Worm (Caenorhabditis elegans): ENCODE data around the gene oig-3.

Gene oig-3

DNA sequence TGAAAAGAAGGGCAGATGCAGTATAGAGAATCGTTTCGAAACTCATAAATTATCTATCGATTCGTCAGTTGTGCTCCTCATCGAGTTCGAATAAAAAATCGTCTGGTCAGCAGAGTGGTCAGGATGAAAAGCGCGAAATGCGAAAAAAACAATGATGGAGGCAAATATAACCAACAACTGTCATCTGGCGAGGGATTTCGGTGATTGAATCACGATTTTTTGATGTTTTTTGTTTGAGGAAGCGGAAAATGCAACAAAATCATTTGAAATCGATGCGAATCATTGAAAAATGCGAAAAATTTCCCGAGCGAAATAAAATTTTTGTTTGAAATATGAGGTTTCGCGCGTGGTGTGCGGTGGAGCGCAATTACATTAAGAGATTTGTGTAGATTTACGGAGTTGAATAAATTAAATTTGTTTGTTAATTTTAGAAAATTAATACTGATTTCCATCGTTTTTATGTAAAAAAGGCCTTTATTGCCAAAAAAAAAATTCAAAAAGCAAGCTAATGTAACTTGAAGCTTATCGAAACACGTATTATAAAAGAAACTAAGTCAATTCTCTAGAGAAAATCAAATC is 4.8 kb downstream of the oig-3 start, which contains the start of gene unc-61:
Gene unc-61, minus strand, starts transcription at position 51 of the 579 bp plus-strand sequence.
- TF ChIP-seq mep-1 (tag; optimal IDR thresholded peaks at IDR 0.05) (peak; percentile 1), lin-32 (GFP tag; optimal IDR thresholded peaks at IDR 0.05) (no peak), ces-1 (GFP tag; optimal IDR thresholded peaks at IDR 0.05) (peak; percentile 89), tbx-8 (GFP tag; optimal IDR thresholded peaks at IDR 0.05) (no peak), elt-3 (tag; optimal IDR thresholded peaks at IDR 0.05) (no peak), bed-3 (GFP tag; optimal IDR thresholded peaks at IDR 0.05) (no peak), nhr-2 (tag; optimal IDR thresholded peaks at IDR 0.05) (no peak), nhr-28 (tag; optimal IDR thresholded peaks at IDR 0.05) (no peak), mab-5 (tag; optimal IDR thresholded peaks at IDR 0.05) (no peak), lsy-2 (tag; optimal IDR thresholded peaks at IDR 0.05) (no peak)

ce11 chrV:14736851-14737250 is 7.4 kb downstream of the oig-3 start, which contains the start of gene Y50E8A.5:
Y50E8A.5 (minus strand) TSS chrV:14736951.
- no peak for TF ChIP-seq elt-3 (tag; optimal IDR thresholded peaks at IDR 0.05)
- TF ChIP-seq hlh-1 (tag; optimal IDR thresholded peaks at IDR 0.05) = no peak
- TF ChIP-seq mep-1 (tag; optimal IDR thresholded peaks at IDR 0.05) = no peak
- TF ChIP-seq cnd-1 (tag; optimal IDR thresholded peaks at IDR 0.05) = no peak
- TF ChIP-seq sptf-1 (tag; optimal IDR thresholded peaks at IDR 0.05) = no peak
- TF ChIP-seq unc-120 (tag; optimal IDR thresholded peaks at IDR 0.05; ENCODE audit: poor library complexity, severe bottlenecking) = no peak
- no peak for TF ChIP-seq flh-1 (GFP tag; optimal IDR thresholded peaks at IDR 0.05)
- no peak for TF ChIP-seq tbx-8 (GFP tag; optimal IDR thresholded peaks at IDR 0.05)
- TF ChIP-seq bed-3 (GFP tag; optimal IDR thresholded peaks at IDR 0.05) = no peak
- TF ChIP-seq ztf-11 (tag; optimal IDR thresholded peaks at IDR 0.05) = no peak
- TF ChIP-seq nhr-2 (tag; optimal IDR thresholded peaks at IDR 0.05) = no peak
- TF ChIP-seq ceh-39 (tag; optimal IDR thresholded peaks at IDR 0.05) = no peak
- no peak for TF ChIP-seq elt-1 (tag; optimal IDR thresholded peaks at IDR 0.05; ENCODE audit: borderline replicate concordance, insufficient read depth)
- no peak for TF ChIP-seq unc-62 (GFP tag; optimal IDR thresholded peaks at IDR 0.05)
- no peak for TF ChIP-seq mab-5 (tag; optimal IDR thresholded peaks at IDR 0.05)
- no peak for TF ChIP-seq nhr-76 (tag; optimal IDR thresholded peaks at IDR 0.05)
- no peak for TF ChIP-seq ham-2 (GFP tag; optimal IDR thresholded peaks at IDR 0.05)
- no peak for TF ChIP-seq snpc-4 (tag; optimal IDR thresholded peaks at IDR 0.05)
- no peak for TF ChIP-seq unc-39 (tag; optimal IDR thresholded peaks at IDR 0.05)
- no peak for TF ChIP-seq nhr-28 (tag; optimal IDR thresholded peaks at IDR 0.05)

- no peak for TF ChIP-seq flh-1 (GFP tag; optimal IDR thresholded peaks at IDR 0.05)
- no peak for TF ChIP-seq nhr-237 (tag; optimal IDR thresholded peaks at IDR 0.05)
- no peak for TF ChIP-seq nhr-76 (tag; optimal IDR thresholded peaks at IDR 0.05)
- TF ChIP-seq mep-1 (tag; optimal IDR thresholded peaks at IDR 0.05) = no peak
- no peak for TF ChIP-seq sptf-1 (tag; optimal IDR thresholded peaks at IDR 0.05)
- TF ChIP-seq drap-1 (GFP tag; optimal IDR thresholded peaks at IDR 0.05) = no peak
- no peak for TF ChIP-seq unc-120 (tag; optimal IDR thresholded peaks at IDR 0.05; ENCODE audit: poor library complexity, severe bottlenecking)
- no peak for TF ChIP-seq elt-1 (tag; optimal IDR thresholded peaks at IDR 0.05; ENCODE audit: borderline replicate concordance, insufficient read depth)
- no peak for TF ChIP-seq ceh-43 (GFP tag; optimal IDR thresholded peaks at IDR 0.05)
- TF ChIP-seq blmp-1 (tag; optimal IDR thresholded peaks at IDR 0.05) = no peak
- TF ChIP-seq mab-5 (tag; optimal IDR thresholded peaks at IDR 0.05) = no peak
- no peak for TF ChIP-seq lsy-2 (tag; optimal IDR thresholded peaks at IDR 0.05)
- TF ChIP-seq tbx-8 (GFP tag; optimal IDR thresholded peaks at IDR 0.05) = no peak
- TF ChIP-seq ceh-39 (tag; optimal IDR thresholded peaks at IDR 0.05) = no peak
- no peak for TF ChIP-seq unc-62 (GFP tag; optimal IDR thresholded peaks at IDR 0.05)
These were observed 11.8 kb downstream of the oig-3 start, which contains the start of gene Y50E8A.6 for ce11 chrV:14741233-14741632. Y50E8A.6 (minus strand) TSS chrV:14741333.

DNA sequence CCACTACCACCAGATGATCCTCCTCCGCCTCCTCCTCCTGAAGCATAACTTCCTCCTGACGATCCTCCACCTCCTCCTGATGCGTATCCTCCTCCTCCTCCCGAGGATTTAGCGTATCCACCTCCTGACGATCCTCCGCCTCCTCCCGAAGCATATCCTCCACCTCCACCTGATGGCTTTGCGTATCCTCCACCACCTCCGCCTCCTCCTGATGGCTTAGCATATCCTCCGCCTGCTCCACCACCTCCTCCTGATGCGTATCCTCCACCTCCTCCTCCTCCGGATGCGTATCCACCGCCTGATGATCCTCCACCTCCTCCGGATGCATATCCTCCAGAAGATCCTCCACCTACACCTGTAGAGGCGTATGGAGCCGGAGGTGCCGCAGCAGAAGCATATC is 15.4 kb downstream of the oig-3 start:
- TF ChIP-seq hlh-1 (tag; optimal IDR thresholded peaks at IDR 0.05) (no peak), nhr-2 (tag; optimal IDR thresholded peaks at IDR 0.05) (no peak), elt-3 (tag; optimal IDR thresholded peaks at IDR 0.05) (no peak), nhr-12 (tag; optimal IDR thresholded peaks at IDR 0.05) (no peak), mab-5 (tag; optimal IDR thresholded peaks at IDR 0.05) (no peak), sem-2 (GFP tag; optimal IDR thresholded peaks at IDR 0.05) (no peak), ham-2 (GFP tag; optimal IDR thresholded peaks at IDR 0.05) (no peak), unc-39 (tag; optimal IDR thresholded peaks at IDR 0.05) (no peak), bed-3 (GFP tag; optimal IDR thresholded peaks at IDR 0.05) (no peak), snpc-4 (tag; optimal IDR thresholded peaks at IDR 0.05) (no peak), nhr-28 (tag; optimal IDR thresholded peaks at IDR 0.05) (no peak), flh-1 (GFP tag; optimal IDR thresholded peaks at IDR 0.05) (no peak), ceh-39 (tag; optimal IDR thresholded peaks at IDR 0.05) (no peak)

ce11 chrV:14746975-14747374 is 17.5 kb downstream of the oig-3 start:
- no peak for TF ChIP-seq drap-1 (GFP tag; optimal IDR thresholded peaks at IDR 0.05)
